Worm (Caenorhabditis elegans) whole organism, young adult: Measurements from ENCODE around the gene D1054.1.

Experiments
- B0336.3 ChIP-seq: fragments of 200-800 bp; sonication (Bioruptor generic); IDR thresholded peaks from 2 replicates; pipeline ENCODE4 v1.3.6; 2022; ENCODE audit warnings: missing genetic modification characterization, missing compliant biosample characterization
- F10E7.11 ChIP-seq: sonication (generic microtip); optimal IDR thresholded peaks from 2 replicates; lab custom pipeline; 2017; ENCODE audit warnings: mild to moderate bottlenecking, missing genetic modification characterization, moderate library complexity, missing compliant biosample characterization
- F39B2.1 ChIP-seq: fragments of 200-800 bp; sonication (Bioruptor generic); IDR thresholded peaks from 2 replicates; pipeline ENCODE4 v1.3.6; 2022; ENCODE audit warnings: missing genetic modification reagents, missing genetic modification characterization, missing compliant biosample characterization
- F49E8.2 ChIP-seq: sonication (generic microtip); optimal IDR thresholded peaks from 3 replicates; lab custom pipeline; 2017; ENCODE audit warnings: missing genetic modification characterization, mild to moderate bottlenecking, missing compliant biosample characterization, antibody characterized with exemption, moderate library complexity; ENCODE audit not compliant: insufficient read depth
- F52B5.7 ChIP-seq: sonication (generic microtip); optimal IDR thresholded peaks from 2 replicates; lab custom pipeline; 2016; ENCODE audit warnings: mild to moderate bottlenecking, missing genetic modification characterization, missing compliant biosample characterization
- F55B11.4 ChIP-seq: sonication (generic microtip); optimal IDR thresholded peaks from 2 replicates; lab custom pipeline; 2016; ENCODE audit warnings: missing compliant biosample characterization, missing genetic modification characterization, borderline replicate concordance; ENCODE audit not compliant: insufficient read depth
- K11D2.4 ChIP-seq: fragments of 200-800 bp; sonication (Bioruptor generic); IDR thresholded peaks from 2 replicates; pipeline ENCODE4 v1.3.6; 2022; ENCODE audit warnings: missing genetic modification reagents, missing genetic modification characterization, missing compliant biosample characterization
- T07F8.4 ChIP-seq: sonication (generic microtip); optimal IDR thresholded peaks from 2 replicates; lab custom pipeline; 2016; ENCODE audit warnings: mild to moderate bottlenecking, missing genetic modification characterization, moderate library complexity, missing compliant biosample characterization
- Y53G8AR.9 ChIP-seq: fragments of 200-800 bp; sonication (Bioruptor generic); conservative IDR thresholded peaks from 2 replicates; pipeline ENCODE4 v1.3.6; 2022; ENCODE audit warnings: missing genetic modification reagents, missing genetic modification characterization, missing compliant biosample characterization
- Y56A3A.18 ChIP-seq: fragments of 200-800 bp; sonication (Bioruptor generic); IDR thresholded peaks from 2 replicates; pipeline ENCODE4 v1.3.6; 2022; ENCODE audit warnings: missing genetic modification reagents, missing genetic modification characterization, missing compliant biosample characterization
- Y67H2A.10 ChIP-seq: fragments of 200-800 bp; sonication (Bioruptor generic); conservative IDR thresholded peaks from 2 replicates; pipeline ENCODE4 v1.3.6; 2022; ENCODE audit warnings: missing genetic modification reagents, missing genetic modification characterization, missing compliant biosample characterization
- Y79H2A.3 ChIP-seq: fragments of 200-800 bp; sonication (Bioruptor generic); conservative IDR thresholded peaks from 2 replicates; pipeline ENCODE4 v1.3.6; 2022; ENCODE audit warnings: missing genetic modification reagents, missing genetic modification characterization, missing compliant biosample characterization
- aptf-2 ChIP-seq: fragments of 200-800 bp; sonication (Bioruptor generic); conservative IDR thresholded peaks from 2 replicates; pipeline ENCODE4 v1.3.6; 2022; ENCODE audit warnings: missing genetic modification reagents, missing genetic modification characterization, missing compliant biosample characterization
- attf-3 ChIP-seq: fragments of 200-800 bp; sonication (Bioruptor generic); conservative IDR thresholded peaks from 2 replicates; pipeline ENCODE4 v1.3.6; 2022; ENCODE audit warnings: missing genetic modification reagents, missing genetic modification characterization, missing compliant biosample characterization
- cebp-2 ChIP-seq: fragments of 200-800 bp; sonication (Bioruptor generic); IDR thresholded peaks from 2 replicates; pipeline ENCODE4 v1.3.6; 2022; ENCODE audit warnings: missing genetic modification characterization, missing compliant biosample characterization
- ekl-4 ChIP-seq: fragments of 200-800 bp; sonication (Bioruptor generic); IDR thresholded peaks from 2 replicates; pipeline ENCODE4 v1.3.6; 2022; ENCODE audit warnings: missing genetic modification reagents, missing genetic modification characterization, missing compliant biosample characterization
- him-1 ChIP-seq: sonication (generic microtip); optimal IDR thresholded peaks from 2 replicates; lab custom pipeline; 2016; ENCODE audit warnings: missing genotype, missing genetic modification reagents, missing genetic modification characterization, missing compliant biosample characterization
- hrde-1 ChIP-seq: sonication (generic microtip); optimal IDR thresholded peaks from 2 replicates; lab custom pipeline; 2016; ENCODE audit warnings: missing genetic modification characterization, mild to moderate bottlenecking, missing compliant biosample characterization, moderate library complexity, missing genotype, missing genetic modification reagents, borderline replicate concordance
- hsf-1 ChIP-seq: fragments of 200-800 bp; sonication (Bioruptor generic); IDR thresholded peaks from 2 replicates; pipeline ENCODE4 v1.3.6; 2022; ENCODE audit warnings: missing genetic modification reagents, missing genetic modification characterization, missing compliant biosample characterization
- lag-1 ChIP-seq: fragments of 200-800 bp; sonication (Bioruptor generic); IDR thresholded peaks from 2 replicates; pipeline ENCODE4 v1.3.6; 2022; ENCODE audit warnings: missing genetic modification reagents, missing genetic modification characterization, missing compliant biosample characterization
- lin-54 ChIP-seq: fragments of 200-800 bp; sonication (Bioruptor generic); optimal IDR thresholded peaks from 2 replicates; lab custom pipeline; 2018; ENCODE audit warnings: mild to moderate bottlenecking, missing genetic modification characterization, missing compliant biosample characterization
- madf-3 ChIP-seq: fragments of 200-800 bp; sonication (Bioruptor generic); IDR thresholded peaks from 2 replicates; pipeline ENCODE4 v1.3.6; 2022; ENCODE audit warnings: missing genetic modification reagents, missing genetic modification characterization, missing compliant biosample characterization
- madf-6 ChIP-seq: fragments of 200-800 bp; sonication (Bioruptor generic); IDR thresholded peaks from 2 replicates; pipeline ENCODE4 v1.3.6; 2022; ENCODE audit warnings: missing genetic modification reagents, missing genetic modification characterization, missing compliant biosample characterization
- mel-28 ChIP-seq: sonication (generic microtip); optimal IDR thresholded peaks from 2 replicates; lab custom pipeline; 2016; ENCODE audit warnings: borderline replicate concordance, mild to moderate bottlenecking, missing genetic modification characterization, missing compliant biosample characterization
- nfyb-1 ChIP-seq: fragments of 200-800 bp; sonication (Bioruptor generic); IDR thresholded peaks from 2 replicates; pipeline ENCODE4 v1.3.6; 2022; ENCODE audit warnings: missing genetic modification reagents, missing genetic modification characterization, missing compliant biosample characterization
- nhr-80 ChIP-seq: sonication (generic microtip); optimal IDR thresholded peaks from 2 replicates; lab custom pipeline; 2016; ENCODE audit warnings: missing genetic modification characterization, missing compliant biosample characterization
- rpc-1 ChIP-seq, 2 experiments: fragments of 150-350 bp in 1 of 2; sonication (generic microtip) in 1 of 2; optimal IDR thresholded peaks; 2 replicates each; lab custom pipeline; 2014 to 2018; ENCODE audit warnings: missing biosample characterization in 1 of 2, missing genetic modification characterization in 1 of 2, missing genetic modification reagents in 1 of 2, missing genotype in 1 of 2
- sea-2 ChIP-seq: fragments of 200-800 bp; sonication (Bioruptor generic); IDR thresholded peaks from 2 replicates; pipeline ENCODE4 v1.3.6; 2022; ENCODE audit warnings: missing genetic modification characterization, missing compliant biosample characterization
- snpc-1.3 ChIP-seq: sonication (generic microtip); optimal IDR thresholded peaks from 2 replicates; lab custom pipeline; 2017; ENCODE audit warnings: missing genetic modification characterization, mild to moderate bottlenecking, missing compliant biosample characterization, antibody characterized with exemption, moderate library complexity, missing genotype, missing genetic modification reagents; ENCODE audit not compliant: insufficient read depth
- snpc-3.4 ChIP-seq: sonication (generic microtip); optimal IDR thresholded peaks from 2 replicates; lab custom pipeline; 2017; ENCODE audit warnings: missing genetic modification characterization, mild to moderate bottlenecking, missing compliant biosample characterization, antibody characterized with exemption, moderate library complexity, missing genotype, missing genetic modification reagents
- sptf-2 ChIP-seq: fragments of 200-800 bp; sonication (Bioruptor generic); optimal IDR thresholded peaks from 2 replicates; lab custom pipeline; 2018; ENCODE audit warnings: mild to moderate bottlenecking, missing genetic modification characterization, missing compliant biosample characterization
- tlf-1 ChIP-seq: fragments of 200-800 bp; sonication (Bioruptor generic); optimal IDR thresholded peaks from 2 replicates; lab custom pipeline; 2018; ENCODE audit warnings: mild to moderate bottlenecking, missing genetic modification characterization, missing compliant biosample characterization
- unc-62 ChIP-seq: fragments of 150-350 bp; optimal IDR thresholded peaks from 2 replicates; lab custom pipeline; 2014; ENCODE audit warnings: missing biosample characterization, missing genetic modification reagents, missing genetic modification characterization
- zfh-2 ChIP-seq: fragments of 200-800 bp; sonication (Bioruptor generic); conservative IDR thresholded peaks from 2 replicates; pipeline ENCODE4 v1.3.6; 2022; ENCODE audit warnings: missing genetic modification reagents, missing genetic modification characterization, missing compliant biosample characterization
- zim-3 ChIP-seq: sonication (generic microtip); optimal IDR thresholded peaks from 2 replicates; lab custom pipeline; 2017; ENCODE audit warnings: mild to moderate bottlenecking, missing genetic modification characterization, moderate library complexity, missing compliant biosample characterization
- ztf-18 ChIP-seq: sonication (generic microtip); optimal IDR thresholded peaks from 2 replicates; lab custom pipeline; 2016; ENCODE audit warnings: missing genotype, mild to moderate bottlenecking, missing genetic modification characterization, missing compliant biosample characterization
- ztf-25 ChIP-seq: fragments of 200-800 bp; sonication (Bioruptor generic); IDR thresholded peaks from 2 replicates; pipeline ENCODE4 v1.3.6; 2022; ENCODE audit warnings: missing genetic modification reagents, missing genetic modification characterization, missing compliant biosample characterization

The D1054.1 gene

DNA sequence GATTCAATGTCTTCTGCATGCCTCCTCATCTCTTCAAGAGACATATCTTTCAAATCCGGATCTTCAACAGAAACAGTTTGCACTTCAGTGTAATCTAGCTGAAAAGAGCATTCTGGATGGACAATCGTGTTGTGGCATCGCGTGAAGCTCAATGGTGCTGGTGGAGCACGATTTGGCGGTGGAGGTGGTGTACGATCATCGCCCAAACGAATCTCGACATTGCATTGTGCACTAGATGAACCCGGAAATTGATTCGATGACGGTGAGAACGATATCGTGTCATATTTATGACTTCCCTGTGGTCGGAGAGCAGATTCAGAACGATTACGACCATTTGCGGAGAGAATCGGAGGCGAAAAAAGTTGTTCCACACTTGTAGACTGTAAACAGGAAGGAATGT is 3.2 kb upstream of the D1054.1 start (continued):
- TF ChIP-seq tlf-1 (GFP tag; lab: Kevin White, UChicago): no peak
- TF ChIP-seq zfh-2: no peak
- no peak for TF ChIP-seq Y56A3A.18 (GFP tag; lab: Robert Waterston, UW)

DNA sequence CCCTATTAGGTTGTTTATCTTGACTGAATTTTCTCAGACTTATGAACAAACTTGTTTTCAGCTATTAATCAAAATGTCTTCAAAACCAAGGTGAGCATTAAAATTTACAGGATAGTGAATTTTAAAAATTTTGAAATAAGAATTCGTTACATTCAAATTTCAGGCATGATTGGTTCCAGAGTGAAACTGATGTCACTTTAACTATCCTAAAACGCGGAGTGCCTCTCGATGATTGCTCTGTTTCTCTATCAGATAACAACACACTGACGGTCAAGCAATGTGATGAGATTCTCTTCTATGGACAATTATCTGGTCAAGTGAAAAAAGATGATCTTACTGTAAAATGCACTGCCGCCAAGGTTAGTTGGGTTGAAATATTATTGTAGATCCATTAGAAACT is 1.4 kb upstream of the D1054.1 start, which contains the start of gene D1054.3:
TSS of gene D1054.3 (plus strand) at position 62 of the 400 bp plus-strand sequence.
- TF ChIP-seq Y67H2A.10 (GFP tag; lab: Robert Waterston, UW): no peak
- TF ChIP-seq madf-6 (GFP tag; lab: Robert Waterston, UW): peak; percentile 49; the same call in 1 of the 2 replicates
- TF ChIP-seq Y79H2A.3 (GFP tag; lab: Robert Waterston, UW): 0 out of 2 replicates have a peak, but pooled peaks have one; percentile 43
- no peak for TF ChIP-seq F52B5.7 (tag; lab: Kevin White, UChicago)
- no peak for TF ChIP-seq attf-3 (GFP tag; lab: Robert Waterston, UW)
- TF ChIP-seq mel-28 (tag; lab: Kevin White, UChicago): no peak
- no peak for TF ChIP-seq unc-62
- no peak for TF ChIP-seq T07F8.4 (tag; lab: Kevin White, UChicago)
- TF ChIP-seq ztf-18 (tag; lab: Kevin White, UChicago): no peak
- no peak for TF ChIP-seq ztf-25 (GFP tag; lab: Robert Waterston, UW)
- TF ChIP-seq K11D2.4 (GFP tag; lab: Robert Waterston, UW): no peak
- TF ChIP-seq lin-54: peak; percentile 5
- peak; percentile 50; the same call in 1 of the 2 replicates for TF ChIP-seq ekl-4 (GFP tag; lab: Robert Waterston, UW)
- TF ChIP-seq zim-3 (tag; lab: Kevin White, UChicago): no peak
- no peak for TF ChIP-seq nhr-80 (tag; lab: Kevin White, UChicago)
- no peak for TF ChIP-seq F49E8.2 (tag; lab: Kevin White, UChicago)
- no peak for TF ChIP-seq sptf-2 (GFP tag; lab: Kevin White, UChicago)
- TF ChIP-seq sea-2 (GFP tag; lab: Robert Waterston, UW): no peak
- no peak for TF ChIP-seq aptf-2 (GFP tag; lab: Robert Waterston, UW)
- no peak for TF ChIP-seq rpc-1 (optimal IDR thresholded peaks at IDR 0.05; lab: Kevin White, UChicago)
- TF ChIP-seq rpc-1 (tag; optimal IDR thresholded peaks at IDR 0.05; lab: Kevin White, UChicago): no peak
- no peak for TF ChIP-seq Y56A3A.18 (GFP tag; lab: Robert Waterston, UW)
- TF ChIP-seq F55B11.4 (tag; lab: Kevin White, UChicago): no peak
- 0 out of 2 replicates have a peak, but pooled peaks have one; percentile 15 for TF ChIP-seq B0336.3 (GFP tag; lab: Robert Waterston, UW)
- TF ChIP-seq Y53G8AR.9 (GFP tag; lab: Robert Waterston, UW): 0 out of 2 replicates have a peak, but pooled peaks have one; percentile 63
- TF ChIP-seq lag-1: no peak
- no peak for TF ChIP-seq F10E7.11 (tag; lab: Kevin White, UChicago)
- TF ChIP-seq cebp-2 (GFP tag; lab: Robert Waterston, UW): no peak
- 0 out of 2 replicates have a peak, but pooled peaks have one; percentile 41 for TF ChIP-seq nfyb-1 (GFP tag; lab: Robert Waterston, UW)
- peak; percentile 15 for TF ChIP-seq snpc-3.4 (tag; lab: Kevin White, UChicago)
- TF ChIP-seq hsf-1: peak; percentile 51; the same call in 1 of the 2 replicates
- TF ChIP-seq hrde-1: peak; percentile 20
- no peak for TF ChIP-seq him-1 (tag; lab: Kevin White, UChicago)
- TF ChIP-seq snpc-1.3 (tag; lab: Kevin White, UChicago): peak; percentile 49
- peak; percentile 74; the same call in 1 of the 2 replicates for TF ChIP-seq madf-3 (GFP tag; lab: Robert Waterston, UW)
- TF ChIP-seq F39B2.1 (GFP tag; lab: Robert Waterston, UW): 0 out of 2 replicates have a peak, but pooled peaks have one; percentile 50
